Fruit fly (Drosophila melanogaster): ENCODE measurements around the gene CG31109.

DNA sequence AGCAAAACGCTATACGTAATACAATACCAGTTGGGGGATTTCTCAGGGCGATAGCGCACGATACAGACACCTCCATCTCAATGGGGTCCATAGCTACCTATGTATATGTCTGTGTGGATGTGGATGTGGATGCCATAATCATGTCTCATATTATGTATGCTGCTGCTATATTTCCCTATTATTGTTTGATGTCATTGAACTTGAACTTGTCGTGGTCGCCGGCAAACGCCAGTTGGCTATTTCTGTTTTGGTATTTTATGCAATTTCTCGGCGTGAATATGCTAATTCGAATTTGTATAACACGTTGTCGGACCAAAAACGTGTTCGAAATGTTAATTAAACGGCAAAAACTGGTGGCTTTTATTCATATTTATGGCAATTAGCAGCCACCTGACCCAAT, 48.7 kb downstream of the CG31109 start:
- no peak for TF ChIP-seq CTCF (optimal IDR thresholded peaks at IDR 0.05)
- TF ChIP-seq CG8478 (optimal IDR thresholded peaks at IDR 0.05), result no peak
